Worm (Caenorhabditis elegans): ENCODE measurements around the gene cnnm-2.

cnnm-2 gene

DNA sequence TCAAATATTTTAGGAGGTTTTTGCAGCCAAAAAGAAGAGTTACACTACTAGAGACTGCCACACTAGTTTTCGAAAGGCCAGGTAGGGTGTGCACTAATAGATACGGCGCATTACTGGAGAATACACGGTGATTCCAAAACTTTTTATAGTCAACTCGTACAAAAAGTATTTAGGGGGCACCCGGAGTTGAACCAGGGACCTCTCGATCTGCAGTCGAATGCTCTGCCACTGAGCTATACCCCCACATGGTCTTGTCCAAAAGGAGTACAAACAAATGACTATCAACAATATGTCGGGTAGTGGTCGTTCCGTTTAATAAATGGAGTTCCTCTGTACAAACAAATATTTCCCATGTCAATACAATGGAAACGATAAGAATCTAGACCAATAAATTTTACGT is 6.0 kb downstream of the cnnm-2 start:
- TF ChIP-seq med-1 (GFP tag; optimal IDR thresholded peaks at IDR 0.05; ENCODE audit: insufficient read depth) = no peak
- TF ChIP-seq klf-2 (GFP tag; conservative IDR thresholded peaks at IDR 0.05) = peak; percentile 65; the same call in 1 of the 2 replicates
- TF ChIP-seq ref-1 (GFP tag; conservative IDR thresholded peaks at IDR 0.05) = peak; percentile 48; the same call in 1 of the 2 replicates
- TF ChIP-seq ztf-23 (GFP tag; IDR thresholded peaks at IDR 0.05) = peak; percentile 69; the same call in 1 of the 2 replicates
- TF ChIP-seq ztf-29 (GFP tag; IDR thresholded peaks at IDR 0.05) = no peak
- peak; percentile 80 for TF ChIP-seq tab-1 (GFP tag; IDR thresholded peaks at IDR 0.05)
- TF ChIP-seq T22C8.4 (GFP tag; IDR thresholded peaks at IDR 0.05) = peak; percentile 51
- TF ChIP-seq cog-1 (tag; optimal IDR thresholded peaks at IDR 0.05) = no peak
- TF ChIP-seq flt-1 (GFP tag; IDR thresholded peaks at IDR 0.05) = peak; percentile 89

DNA sequence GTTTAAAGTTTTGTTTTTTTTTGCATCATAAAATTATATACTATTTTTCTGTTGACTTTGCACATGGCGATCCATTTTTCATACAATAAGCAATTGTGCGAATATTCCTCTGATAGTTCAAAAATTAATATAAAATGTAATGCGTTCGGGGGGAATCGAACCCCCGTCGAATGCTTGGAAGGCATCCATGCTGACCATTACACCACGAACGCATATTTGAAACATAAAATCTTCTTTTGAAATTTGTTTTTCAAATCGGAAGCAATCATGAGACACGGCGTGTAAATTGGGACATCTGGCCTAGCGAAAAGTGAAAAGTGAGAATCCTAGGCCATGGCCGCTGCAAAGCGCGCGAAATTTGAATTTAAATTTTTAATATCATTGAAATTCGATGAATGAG is 6.5 kb downstream of the cnnm-2 start:
- TF ChIP-seq T22C8.4 (GFP tag; IDR thresholded peaks at IDR 0.05) = peak; percentile 8; the same call in 1 of the 2 replicates

DNA sequence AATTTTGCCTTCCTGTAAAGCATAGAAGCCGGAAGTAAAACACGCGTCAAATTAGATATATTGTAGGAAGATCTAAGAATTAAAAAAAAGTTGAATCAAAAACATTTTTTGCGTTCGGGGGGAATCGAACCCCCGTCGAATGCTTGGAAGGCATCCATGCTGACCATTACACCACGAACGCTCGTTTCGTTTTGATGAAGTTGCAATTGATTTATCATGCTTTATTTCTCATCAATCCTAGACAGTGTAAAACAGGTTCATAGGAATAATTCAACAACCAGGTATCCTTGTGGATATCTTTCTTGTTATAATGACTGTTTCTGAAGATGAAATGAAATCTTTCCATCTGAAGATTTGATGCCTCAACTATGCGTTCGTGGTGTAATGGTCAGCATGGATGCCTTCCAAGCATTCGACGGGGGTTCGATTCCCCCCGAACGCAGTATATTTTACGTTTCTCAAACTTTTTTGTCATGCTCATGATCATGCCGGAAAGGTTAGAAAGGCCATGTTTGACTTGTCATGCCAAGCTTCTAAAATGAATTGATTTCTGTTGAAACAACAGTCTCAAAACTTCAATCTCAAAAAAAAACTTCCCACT is 8.0 kb downstream of the cnnm-2 start:
- TF ChIP-seq T22C8.4 (GFP tag; IDR thresholded peaks at IDR 0.05) = no peak
- TF ChIP-seq cog-1 (tag; optimal IDR thresholded peaks at IDR 0.05) = no peak
- no peak for TF ChIP-seq tab-1 (GFP tag; IDR thresholded peaks at IDR 0.05)
- TF ChIP-seq ref-1 (GFP tag; conservative IDR thresholded peaks at IDR 0.05) = no peak
- TF ChIP-seq med-1 (GFP tag; optimal IDR thresholded peaks at IDR 0.05; ENCODE audit: insufficient read depth) = no peak
- TF ChIP-seq ztf-23 (GFP tag; IDR thresholded peaks at IDR 0.05) = no peak
- TF ChIP-seq ztf-29 (GFP tag; IDR thresholded peaks at IDR 0.05) = no peak
- no peak for TF ChIP-seq klf-2 (GFP tag; conservative IDR thresholded peaks at IDR 0.05)
- no peak for TF ChIP-seq flt-1 (GFP tag; IDR thresholded peaks at IDR 0.05)

DNA sequence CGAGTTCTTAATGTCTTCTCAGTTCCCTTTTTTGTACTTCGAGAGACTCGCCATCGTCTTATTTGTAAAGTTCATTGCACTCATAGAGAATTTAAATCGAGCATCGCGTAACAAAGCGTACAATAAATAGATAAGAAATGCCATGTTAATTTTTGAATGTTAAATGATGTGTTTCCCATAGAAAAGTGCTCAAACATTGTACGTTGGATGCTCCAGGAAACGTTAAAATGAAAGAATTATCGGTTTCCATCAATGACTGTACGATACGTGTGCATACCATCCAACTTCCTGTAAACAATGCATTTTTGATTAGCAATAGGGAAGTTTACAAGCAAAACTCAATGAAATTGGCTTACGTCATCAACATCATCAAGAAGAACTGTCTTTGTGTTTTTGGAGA is 8.7 kb downstream of the cnnm-2 start:
- TF ChIP-seq ztf-29 (GFP tag; IDR thresholded peaks at IDR 0.05) (no peak), med-1 (GFP tag; optimal IDR thresholded peaks at IDR 0.05; ENCODE audit: insufficient read depth) (no peak), T22C8.4 (GFP tag; IDR thresholded peaks at IDR 0.05) (no peak)

DNA sequence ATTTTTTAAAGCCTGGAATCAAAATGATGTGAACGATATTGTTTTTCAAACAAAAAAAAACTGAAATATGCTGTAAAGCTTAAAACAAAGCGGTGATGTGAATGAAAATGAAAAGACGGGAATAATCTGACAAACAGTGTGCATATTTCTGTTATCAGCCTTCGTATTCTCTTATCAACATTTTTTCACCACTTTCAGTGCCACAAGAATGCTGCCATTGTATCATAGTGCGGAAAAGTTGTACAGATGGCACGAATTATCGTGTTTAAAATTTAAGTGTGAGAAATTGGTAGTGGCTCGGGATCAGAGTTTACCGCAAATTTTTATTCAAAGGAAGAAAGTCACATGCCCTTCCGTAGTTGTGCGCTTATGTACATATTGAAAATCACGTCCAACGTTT is 12.5 kb downstream of the cnnm-2 start, which contains the start of gene ifd-1:
ifd-1 (minus strand) TSS at position 12 of the 400 bp plus-strand sequence.
- TF ChIP-seq ztf-29 (GFP tag; IDR thresholded peaks at IDR 0.05) = no peak
- no peak for TF ChIP-seq ztf-23 (GFP tag; IDR thresholded peaks at IDR 0.05)
- no peak for TF ChIP-seq ref-1 (GFP tag; conservative IDR thresholded peaks at IDR 0.05)
- no peak for TF ChIP-seq T22C8.4 (GFP tag; IDR thresholded peaks at IDR 0.05)
- no peak for TF ChIP-seq cog-1 (tag; optimal IDR thresholded peaks at IDR 0.05)
- TF ChIP-seq klf-2 (GFP tag; conservative IDR thresholded peaks at IDR 0.05) = no peak

- TF ChIP-seq ztf-23 (GFP tag; IDR thresholded peaks at IDR 0.05) = no peak
- TF ChIP-seq ztf-29 (GFP tag; IDR thresholded peaks at IDR 0.05) = no peak
- no peak for TF ChIP-seq T22C8.4 (GFP tag; IDR thresholded peaks at IDR 0.05)
- no peak for TF ChIP-seq tab-1 (GFP tag; IDR thresholded peaks at IDR 0.05)
- TF ChIP-seq ref-1 (GFP tag; conservative IDR thresholded peaks at IDR 0.05) = no peak
Observed at ce11 chrX:8828365-8828764, 16.5 kb downstream of the cnnm-2 start, which contains the start of gene rcs-1. Gene rcs-1, minus strand, starts transcription at chrX:8828540.

ce11 chrX:8831162-8831561 is 19.3 kb downstream of the cnnm-2 start, which contains the start of gene C28G1.6:
Gene C28G1.6, minus strand, starts transcription at chrX:8831262.
- TF ChIP-seq med-1 (GFP tag; optimal IDR thresholded peaks at IDR 0.05; ENCODE audit: insufficient read depth) = no peak
- TF ChIP-seq ztf-23 (GFP tag; IDR thresholded peaks at IDR 0.05) = no peak
- no peak for TF ChIP-seq T22C8.4 (GFP tag; IDR thresholded peaks at IDR 0.05)
- no peak for TF ChIP-seq flt-1 (GFP tag; IDR thresholded peaks at IDR 0.05)
- TF ChIP-seq cog-1 (tag; optimal IDR thresholded peaks at IDR 0.05) = no peak
- no peak for TF ChIP-seq ref-1 (GFP tag; conservative IDR thresholded peaks at IDR 0.05)
- TF ChIP-seq ztf-29 (GFP tag; IDR thresholded peaks at IDR 0.05) = no peak
- no peak for TF ChIP-seq klf-2 (GFP tag; conservative IDR thresholded peaks at IDR 0.05)
- no peak for TF ChIP-seq tab-1 (GFP tag; IDR thresholded peaks at IDR 0.05)

ce11 chrX:8835405-8835804 is 23.5 kb downstream of the cnnm-2 start, which contains the start of gene sec-15:
Gene sec-15, minus strand, starts transcription at chrX:8835715.
- no peak for TF ChIP-seq ztf-29 (GFP tag; IDR thresholded peaks at IDR 0.05)
- no peak for TF ChIP-seq ref-1 (GFP tag; conservative IDR thresholded peaks at IDR 0.05)
- TF ChIP-seq ztf-23 (GFP tag; IDR thresholded peaks at IDR 0.05) = no peak
- no peak for TF ChIP-seq flt-1 (GFP tag; IDR thresholded peaks at IDR 0.05)
- TF ChIP-seq med-1 (GFP tag; optimal IDR thresholded peaks at IDR 0.05; ENCODE audit: insufficient read depth) = no peak
- no peak for TF ChIP-seq T22C8.4 (GFP tag; IDR thresholded peaks at IDR 0.05)
- TF ChIP-seq tab-1 (GFP tag; IDR thresholded peaks at IDR 0.05) = no peak
- TF ChIP-seq klf-2 (GFP tag; conservative IDR thresholded peaks at IDR 0.05) = no peak
- TF ChIP-seq cog-1 (tag; optimal IDR thresholded peaks at IDR 0.05) = no peak

ce11 chrX:8835887-8836348 is 24.0 kb downstream of the cnnm-2 start, which contains the start of gene C28G1.2:
Gene C28G1.2, plus strand, starts transcription at chrX:8836016.
- peak; percentile 97 for TF ChIP-seq ztf-29 (GFP tag; IDR thresholded peaks at IDR 0.05)
- peak; percentile 86 for TF ChIP-seq med-1 (GFP tag; optimal IDR thresholded peaks at IDR 0.05; ENCODE audit: insufficient read depth)
- peak; percentile 98 for TF ChIP-seq ztf-23 (GFP tag; IDR thresholded peaks at IDR 0.05)
- peak; percentile 93 for TF ChIP-seq cog-1 (tag; optimal IDR thresholded peaks at IDR 0.05)
- peak; percentile 99 for TF ChIP-seq flt-1 (GFP tag; IDR thresholded peaks at IDR 0.05)
- TF ChIP-seq klf-2 (GFP tag; conservative IDR thresholded peaks at IDR 0.05) = peak; percentile 95
- peak; percentile 97 for TF ChIP-seq T22C8.4 (GFP tag; IDR thresholded peaks at IDR 0.05)
- TF ChIP-seq ref-1 (GFP tag; conservative IDR thresholded peaks at IDR 0.05) = peak; percentile 96
- TF ChIP-seq tab-1 (GFP tag; IDR thresholded peaks at IDR 0.05) = peak; percentile 98

ce11 chrX:8838176-8838575 is 26.3 kb downstream of the cnnm-2 start:
- TF ChIP-seq ref-1 (GFP tag; conservative IDR thresholded peaks at IDR 0.05) (no peak), ztf-23 (GFP tag; IDR thresholded peaks at IDR 0.05) (no peak), flt-1 (GFP tag; IDR thresholded peaks at IDR 0.05) (no peak), ztf-29 (GFP tag; IDR thresholded peaks at IDR 0.05) (no peak), klf-2 (GFP tag; conservative IDR thresholded peaks at IDR 0.05) (no peak), T22C8.4 (GFP tag; IDR thresholded peaks at IDR 0.05) (no peak), med-1 (GFP tag; optimal IDR thresholded peaks at IDR 0.05; ENCODE audit: insufficient read depth) (no peak), cog-1 (tag; optimal IDR thresholded peaks at IDR 0.05) (no peak), tab-1 (GFP tag; IDR thresholded peaks at IDR 0.05) (no peak)

Data from whole organism, midembryonic.